Fruit fly (Drosophila melanogaster) whole organism, embryonic: Measurements from ENCODE around the gene CG31109.

Source experiments
- CG10267 ChIP-seq: fragments of 200-800 bp; sonication (Bioruptor generic); optimal IDR thresholded peaks from 2 replicates; lab custom pipeline; 2018; ENCODE audit warnings: missing biosample characterization, mild to moderate bottlenecking, missing genetic modification characterization, moderate library complexity
- CG10654 ChIP-seq: fragments of 200-800 bp; sonication (Bioruptor generic); optimal IDR thresholded peaks from 2 replicates; lab custom pipeline; 2016; ENCODE audit warnings: missing biosample characterization, missing genetic modification characterization
- CG11723 ChIP-seq: fragments of 200-800 bp; sonication (Bioruptor generic); optimal IDR thresholded peaks from 2 replicates; lab custom pipeline; 2017; ENCODE audit warnings: missing biosample characterization, mild to moderate bottlenecking, missing genetic modification characterization
- CG13624 ChIP-seq: fragments of 200-800 bp; sonication (Bioruptor generic); optimal IDR thresholded peaks from 2 replicates; lab custom pipeline; 2016; ENCODE audit warnings: missing biosample characterization, missing genetic modification characterization
- CG15601 ChIP-seq: fragments of 200-800 bp; sonication (Bioruptor generic); optimal IDR thresholded peaks from 3 replicates; lab custom pipeline; 2019; ENCODE audit warnings: missing biosample characterization, mild to moderate bottlenecking, missing genetic modification characterization, moderate library complexity
- CG1603 ChIP-seq: fragments of 200-800 bp; sonication (Bioruptor generic); optimal IDR thresholded peaks from 2 replicates; lab custom pipeline; 2019; ENCODE audit warnings: missing biosample characterization, mild to moderate bottlenecking, missing genetic modification characterization, moderate library complexity
- CG16813 ChIP-seq: fragments of 200-800 bp; sonication (Bioruptor generic); IDR thresholded peaks from 3 replicates; pipeline ENCODE4 v1.3.6; 2022; ENCODE audit warnings: missing biosample characterization, missing genetic modification characterization; ENCODE audit not compliant: partially characterized antibody
- CG17568 ChIP-seq: fragments of 200-800 bp; sonication (Bioruptor generic); optimal IDR thresholded peaks from 2 replicates; lab custom pipeline; 2018; ENCODE audit warnings: missing biosample characterization, mild to moderate bottlenecking, missing genetic modification characterization, moderate library complexity
- CG2116 ChIP-seq: fragments of 200-800 bp; sonication (Bioruptor generic); optimal IDR thresholded peaks from 3 replicates; lab custom pipeline; 2018; ENCODE audit warnings: missing biosample characterization, mild to moderate bottlenecking, missing genetic modification characterization
- CG2120 ChIP-seq: fragments of 200-800 bp; sonication (Bioruptor generic); optimal IDR thresholded peaks from 3 replicates; lab custom pipeline; 2016; ENCODE audit warnings: missing biosample characterization, missing genetic modification characterization
- CG2202 ChIP-seq: fragments of 200-800 bp; sonication (Bioruptor generic); optimal IDR thresholded peaks from 2 replicates; lab custom pipeline; 2018; ENCODE audit warnings: missing biosample characterization, mild to moderate bottlenecking, missing genetic modification characterization
- CG30403 ChIP-seq: fragments of 200-800 bp; sonication (Bioruptor generic); optimal IDR thresholded peaks from 3 replicates; lab custom pipeline; 2016; ENCODE audit warnings: missing biosample characterization, missing genetic modification characterization
- CG3281 ChIP-seq: fragments of 200-800 bp; sonication (Bioruptor generic); optimal IDR thresholded peaks from 3 replicates; lab custom pipeline; 2017; ENCODE audit warnings: missing biosample characterization, mild to moderate bottlenecking, missing genetic modification characterization
- CG3995 ChIP-seq: fragments of 200-800 bp; sonication (Bioruptor generic); optimal IDR thresholded peaks from 3 replicates; lab custom pipeline; 2016; ENCODE audit warnings: missing biosample characterization, missing genetic modification characterization
- CG4820 ChIP-seq: fragments of 200-800 bp; sonication (Bioruptor generic); optimal IDR thresholded peaks from 3 replicates; lab custom pipeline; 2016; ENCODE audit warnings: missing biosample characterization, missing genetic modification characterization
- CG6175 ChIP-seq: fragments of 200-800 bp; sonication (Bioruptor generic); IDR thresholded peaks from 3 replicates; pipeline ENCODE4 v1.3.6; 2022; ENCODE audit warnings: missing biosample characterization, missing genetic modification characterization
- CG8290 ChIP-seq, 3 experiments: fragments of 200-800 bp; sonication (Bioruptor generic); optimal IDR thresholded peaks; 2 replicates each; lab custom pipeline; 2016 to 2019; ENCODE audit warnings: missing biosample characterization in 3 of 3, missing genetic modification characterization in 3 of 3, mild to moderate bottlenecking in 2 of 3, moderate library complexity in 1 of 3
- Drgx ChIP-seq: fragments of 200-800 bp; sonication (Bioruptor generic); IDR thresholded peaks from 2 replicates; pipeline ENCODE4 v1.3.6; 2022; ENCODE audit warnings: missing biosample characterization, missing genetic modification characterization
- HLH4C ChIP-seq: fragments of 200-800 bp; sonication (Bioruptor generic); IDR thresholded peaks from 3 replicates; pipeline ENCODE4 v1.3.6; 2022; ENCODE audit warnings: missing biosample characterization, missing genetic modification characterization; ENCODE audit not compliant: partially characterized antibody
- HmgZ ChIP-seq: fragments of 200-800 bp; sonication (Bioruptor generic); optimal IDR thresholded peaks from 2 replicates; lab custom pipeline; 2018; ENCODE audit warnings: missing biosample characterization, mild to moderate bottlenecking, missing genetic modification characterization
- MBD-R2 ChIP-seq: fragments of 200-800 bp; sonication (Bioruptor generic); IDR thresholded peaks from 2 replicates; pipeline ENCODE4 v1.3.6; 2022; ENCODE audit warnings: missing biosample characterization, missing genetic modification characterization
- Mad ChIP-seq: fragments of 200-800 bp; sonication (Bioruptor generic); optimal IDR thresholded peaks from 2 replicates; lab custom pipeline; 2016; ENCODE audit warnings: missing biosample characterization, missing genetic modification characterization
- Med ChIP-seq: fragments of 200-800 bp; sonication (Bioruptor generic); peaks from one replicate; lab custom pipeline; 2016; ENCODE audit warnings: missing biosample characterization, missing genetic modification characterization, mild to moderate bottlenecking, inconsistent platforms, moderate library complexity
- Nf-YB ChIP-seq: fragments of 200-800 bp; sonication (Bioruptor generic); optimal IDR thresholded peaks from 3 replicates; lab custom pipeline; 2019; ENCODE audit warnings: missing biosample characterization, mild to moderate bottlenecking, missing genetic modification characterization, moderate library complexity
- Opbp ChIP-seq: fragments of 200-800 bp; sonication (Bioruptor generic); IDR thresholded peaks from 3 replicates; pipeline ENCODE4 v1.3.6; 2022; ENCODE audit warnings: missing biosample characterization, missing genetic modification characterization; ENCODE audit not compliant: partially characterized antibody
- Spps ChIP-seq: fragments of 200-800 bp; sonication (Bioruptor generic); optimal IDR thresholded peaks from 2 replicates; lab custom pipeline; 2018; ENCODE audit warnings: missing biosample characterization, mild to moderate bottlenecking, missing genetic modification characterization
- Sry-δ ChIP-seq: fragments of 200-800 bp; sonication (Bioruptor generic); optimal IDR thresholded peaks from 2 replicates; lab custom pipeline; 2016; ENCODE audit warnings: missing biosample characterization, missing genetic modification characterization
- Stat92E ChIP-seq, 3 experiments: fragments of >200 bp in 2 of 3; fragments of 200-800 bp in 1 of 3; sonication (Bioruptor generic) in 1 of 3; optimal IDR thresholded peaks; 2 replicates each; lab custom pipeline; 2017 to 2019; ENCODE audit warnings: missing biosample characterization in 3 of 3, missing genetic modification characterization in 3 of 3, mild to moderate bottlenecking in 1 of 3, moderate library complexity in 1 of 3
- ash1 ChIP-seq: fragments of 200-800 bp; sonication (Bioruptor generic); optimal IDR thresholded peaks from 2 replicates; lab custom pipeline; 2018; ENCODE audit warnings: missing biosample characterization, mild to moderate bottlenecking, missing genetic modification characterization
- crp ChIP-seq, 2 experiments: fragments of 200-800 bp; sonication (Bioruptor generic); optimal IDR thresholded peaks; 2 replicates in 1 of 2; 3 replicates in 1 of 2; lab custom pipeline; 2017; ENCODE audit warnings: missing biosample characterization in 2 of 2, missing genetic modification characterization in 2 of 2, mild to moderate bottlenecking in 1 of 2, moderate library complexity in 1 of 2
- cwo ChIP-seq: fragments of 200-800 bp; sonication (Bioruptor generic); optimal IDR thresholded peaks from 3 replicates; lab custom pipeline; 2017; ENCODE audit warnings: missing biosample characterization, missing genetic modification characterization, mild to moderate bottlenecking, moderate library complexity, missing genetic modification reagents
- dpn ChIP-seq, 2 experiments: fragments of 200-800 bp; sonication (Bioruptor generic); optimal IDR thresholded peaks; 3 replicates each; lab custom pipeline; 2016; ENCODE audit warnings: missing biosample characterization in 2 of 2, missing genetic modification characterization in 2 of 2
- dysf ChIP-seq: fragments of 200-800 bp; sonication (Bioruptor generic); IDR thresholded peaks from 3 replicates; pipeline ENCODE4 v1.3.6; 2022; ENCODE audit warnings: missing biosample characterization, missing genetic modification characterization
- fu2 ChIP-seq: fragments of 200-800 bp; sonication (Bioruptor generic); optimal IDR thresholded peaks from 2 replicates; lab custom pipeline; 2016; ENCODE audit warnings: missing biosample characterization, missing genetic modification characterization
- gcm ChIP-seq: fragments of 200-800 bp; sonication (Bioruptor generic); optimal IDR thresholded peaks from 2 replicates; lab custom pipeline; 2019; ENCODE audit warnings: missing biosample characterization, mild to moderate bottlenecking, missing genetic modification characterization, moderate library complexity
- gem ChIP-seq: fragments of 200-800 bp; sonication (Bioruptor generic); optimal IDR thresholded peaks from 2 replicates; lab custom pipeline; 2019; ENCODE audit warnings: missing biosample characterization, mild to moderate bottlenecking, missing genetic modification characterization, moderate library complexity
- grau ChIP-seq: fragments of 200-800 bp; optimal IDR thresholded peaks from 3 replicates; lab custom pipeline; 2019; ENCODE audit warnings: missing biosample characterization, mild to moderate bottlenecking, missing genetic modification characterization, moderate library complexity
- klu ChIP-seq: fragments of 200-800 bp; sonication (Bioruptor generic); IDR thresholded peaks from 2 replicates; pipeline ENCODE4 v1.3.6; 2022; ENCODE audit warnings: missing biosample characterization, missing genetic modification characterization
- lbe ChIP-seq: fragments of 200-800 bp; sonication (Bioruptor generic); optimal IDR thresholded peaks from 2 replicates; lab custom pipeline; 2016; ENCODE audit warnings: missing biosample characterization, mild to moderate bottlenecking, missing genetic modification characterization
- lilli ChIP-seq: fragments of 200-800 bp; sonication (Bioruptor generic); optimal IDR thresholded peaks from 3 replicates; lab custom pipeline; 2016; ENCODE audit warnings: missing biosample characterization, missing genetic modification characterization
- org-1 ChIP-seq: fragments of 200-800 bp; sonication (Bioruptor generic); optimal IDR thresholded peaks from 2 replicates; lab custom pipeline; 2017; ENCODE audit warnings: missing biosample characterization, missing genetic modification characterization
- pum ChIP-seq: fragments of 200-800 bp; sonication (Bioruptor generic); optimal IDR thresholded peaks from 2 replicates; lab custom pipeline; 2016; ENCODE audit warnings: missing biosample characterization, missing genetic modification characterization
- pzg ChIP-seq: fragments of 200-800 bp; sonication (Bioruptor generic); optimal IDR thresholded peaks from 3 replicates; lab custom pipeline; 2018; ENCODE audit warnings: missing biosample characterization, mild to moderate bottlenecking, missing genetic modification characterization, moderate library complexity
- ranshi ChIP-seq: fragments of 200-800 bp; sonication (Bioruptor generic); IDR thresholded peaks from 2 replicates; pipeline ENCODE4 v1.3.6; 2022; ENCODE audit warnings: missing biosample characterization, missing genetic modification characterization
- trem ChIP-seq: fragments of 200-800 bp; optimal IDR thresholded peaks from 3 replicates; lab custom pipeline; 2019; ENCODE audit warnings: missing biosample characterization, mild to moderate bottlenecking, missing genetic modification characterization, moderate library complexity
- vnd ChIP-seq: fragments of 200-800 bp; sonication (Bioruptor generic); IDR thresholded peaks from 3 replicates; pipeline ENCODE4 v1.3.6; 2022; ENCODE audit warnings: missing biosample characterization, missing genetic modification characterization; ENCODE audit not compliant: partially characterized antibody
- zf30C ChIP-seq: fragments of 200-800 bp; sonication (Bioruptor generic); optimal IDR thresholded peaks from 3 replicates; lab custom pipeline; 2018; ENCODE audit warnings: missing biosample characterization, mild to moderate bottlenecking, missing genetic modification characterization
- zfh1 ChIP-seq: fragments of 200-800 bp; sonication (Bioruptor generic); IDR thresholded peaks from 3 replicates; pipeline ENCODE4 v1.3.6; 2022; ENCODE audit warnings: missing biosample characterization, missing genetic modification characterization
- zfh2 ChIP-seq: fragments of 200-800 bp; sonication (Bioruptor generic); optimal IDR thresholded peaks from 2 replicates; lab custom pipeline; 2016; ENCODE audit warnings: missing biosample characterization, missing genetic modification characterization

CG31109 gene

DNA sequence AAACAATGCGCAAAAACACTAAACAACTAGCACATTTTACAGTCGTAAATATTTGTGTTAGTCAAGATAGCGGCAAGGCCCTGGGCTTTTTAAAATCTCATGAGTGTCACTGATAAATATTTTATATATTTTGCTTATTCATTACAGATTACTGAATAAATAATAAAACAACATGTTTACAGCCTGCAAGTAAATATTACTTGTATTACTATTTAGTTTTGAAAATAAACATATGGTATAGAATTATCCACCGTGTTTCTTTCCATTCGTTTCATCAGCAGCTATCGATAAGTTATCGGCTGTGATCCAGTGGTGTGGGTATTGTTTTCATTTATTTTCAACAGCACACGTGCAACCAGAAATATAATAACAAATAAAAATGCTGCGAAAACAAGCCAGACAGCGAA, 20.1 kb upstream of the CG31109 start, which contains the start of the genes shams and CG11920 (continued):
- TF ChIP-seq lilli (peak; percentile 29), Med (peak; percentile 79), CG2120 (GFP tag; lab: Kevin White, UChicago) (peak; percentile 27), CG10267 (tag; lab: Kevin White, UChicago) (peak; percentile 47), gcm (GFP tag; lab: Kevin White, UChicago) (no peak), ranshi (GFP tag; lab: Robert Waterston, UW) (no peak), CG11723 (GFP tag; lab: Kevin White, UChicago) (peak; percentile 26), grau (peak; percentile 32), dpn (GFP tag; optimal IDR thresholded peaks at IDR 0.05; lab: Kevin White, UChicago) (peak in 1 of 2 experiments; percentile 6), CG8290 (GFP tag; optimal IDR thresholded peaks at IDR 0.05; lab: Kevin White, UChicago) (peak; percentile 20), CG8290 (tag; optimal IDR thresholded peaks at IDR 0.05; lab: Kevin White, UChicago) (peak in 1 of 2 experiments; percentile 16), CG30403 (peak; percentile 29), cwo (GFP tag; lab: Kevin White, UChicago) (peak; percentile 40), zf30C (GFP tag; lab: Kevin White, UChicago) (no peak), CG16813 (GFP tag; lab: Robert Waterston, UW) (peak; percentile 58; the same call in 2 of the 3 replicates), Opbp (GFP tag; lab: Robert Waterston, UW) (peak; percentile 47; the same call in 1 of the 3 replicates), Spps (tag; lab: Kevin White, UChicago) (peak; percentile 3), CG4820 (GFP tag; lab: Kevin White, UChicago) (no peak), fu2 (GFP tag; lab: Kevin White, UChicago) (no peak), klu (GFP tag; lab: Robert Waterston, UW) (no peak), CG2202 (no peak), ash1 (GFP tag; lab: Kevin White, UChicago) (no peak), Drgx (GFP tag; lab: Robert Waterston, UW) (no peak), pum (GFP tag; lab: Kevin White, UChicago) (no peak), CG15601 (peak; percentile 42), Nf-YB (GFP tag; lab: Kevin White, UChicago) (peak; percentile 24), lbe (GFP tag; lab: Kevin White, UChicago) (peak; percentile 59), CG13624 (GFP tag; lab: Kevin White, UChicago) (no peak), crp (GFP tag; optimal IDR thresholded peaks at IDR 0.05; lab: Kevin White, UChicago) (peak in 1 of 2 experiments; percentile 73), Mad (no peak), CG6175 (GFP tag; lab: Robert Waterston, UW) (no peak), CG10654 (GFP tag; lab: Kevin White, UChicago) (peak; percentile 2), gem (tag; lab: Kevin White, UChicago) (peak; percentile 57), CG3281 (no peak), MBD-R2 (GFP tag; lab: Robert Waterston, UW) (peak; percentile 62; the same call in 1 of the 2 replicates), zfh2 (no peak), CG17568 (GFP tag; lab: Kevin White, UChicago) (peak; percentile 31), zfh1 (GFP tag; lab: Robert Waterston, UW) (no peak), org-1 (no peak), HmgZ (tag; lab: Kevin White, UChicago) (peak; percentile 23), dysf (GFP tag; lab: Robert Waterston, UW) (no peak), Sry-δ (GFP tag; lab: Kevin White, UChicago) (no peak), HLH4C (GFP tag; lab: Robert Waterston, UW) (peak; percentile 67), Stat92E (GFP tag; optimal IDR thresholded peaks at IDR 0.05; lab: Kevin White, UChicago) (peak in 1 of 3 experiments; percentile 9), pzg (GFP tag; lab: Kevin White, UChicago) (peak; percentile 47), trem (tag; lab: Kevin White, UChicago) (peak; percentile 84), CG2116 (GFP tag; lab: Kevin White, UChicago) (peak; percentile 80), CG3995 (GFP tag; lab: Kevin White, UChicago) (peak; percentile 57), vnd (GFP tag; lab: Robert Waterston, UW) (peak; percentile 52; the same call in 1 of the 3 replicates), CG1603 (tag; lab: Kevin White, UChicago) (peak; percentile 98)
